Worm (Caenorhabditis elegans) whole organism, L3 larva: ENCODE results near the gene nlp-49.

ENCODE experiments used
- nhr-12 ChIP-seq: fragments of 150-350 bp; optimal IDR thresholded peaks from 2 replicates; lab custom pipeline; 2014; ENCODE audit warnings: missing biosample characterization, missing genetic modification characterization
- pqm-1 ChIP-seq: fragments of 150-350 bp; optimal IDR thresholded peaks from 2 replicates; lab custom pipeline; 2017; ENCODE audit warnings: missing biosample characterization, missing genetic modification characterization, inconsistent platforms

DNA sequence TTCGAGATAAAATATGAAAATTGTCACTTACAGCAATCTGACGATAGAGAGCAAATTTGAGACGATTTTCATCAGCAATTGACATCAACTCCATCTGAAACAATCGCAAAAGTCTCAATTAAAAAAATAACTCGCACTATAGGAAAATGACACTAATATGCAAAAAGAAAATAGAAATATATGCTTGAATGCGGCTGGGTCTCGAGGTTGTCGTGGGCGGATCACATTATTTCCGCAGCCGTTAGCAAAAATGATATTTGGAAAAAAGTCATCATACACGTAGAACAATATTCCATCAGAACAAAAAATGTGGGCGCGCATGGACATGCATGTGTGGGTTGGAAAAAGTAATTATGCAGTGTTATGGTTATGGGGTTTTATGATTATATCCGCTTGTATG lies 12.8 kb downstream of the nlp-49 start, which contains the start of gene Y23B4A.1:
- TF ChIP-seq nhr-12 (tag; lab: Kevin White, UChicago) (no peak), pqm-1 (no peak)
